Worm (Caenorhabditis elegans) whole organism, early embryonic: ENCODE results near the gene fbxa-179.

Source experiments
- aly-1 ChIP-seq: sonication (generic microtip); optimal IDR thresholded peaks from 2 replicates; lab custom pipeline; 2016; ENCODE audit warnings: missing genetic modification characterization, missing compliant biosample characterization
- ama-1 ChIP-seq: fragments of 150-350 bp; optimal IDR thresholded peaks from 2 replicates; lab custom pipeline; 2014
- hmg-4 ChIP-seq: fragments of 200-800 bp; sonication (Bioruptor generic); optimal IDR thresholded peaks from 2 replicates; lab custom pipeline; 2018; ENCODE audit warnings: mild to moderate bottlenecking, missing genetic modification characterization, missing compliant biosample characterization
- scrt-1 ChIP-seq: fragments of 200-800 bp; sonication (Bioruptor generic); IDR thresholded peaks from 2 replicates; pipeline ENCODE4 v1.3.6; 2022; ENCODE audit warnings: missing genetic modification characterization, missing compliant biosample characterization
- tbx-11 ChIP-seq: fragments of 200-800 bp; sonication (Bioruptor generic); IDR thresholded peaks from 2 replicates; pipeline ENCODE4 v1.3.6; 2022; ENCODE audit warnings: missing genetic modification characterization, missing compliant biosample characterization
- tbx-37 ChIP-seq: fragments of 200-800 bp; sonication (Bioruptor generic); conservative IDR thresholded peaks from 2 replicates; pipeline ENCODE4 v1.3.6; 2022; ENCODE audit warnings: missing genetic modification reagents, missing genetic modification characterization, missing compliant biosample characterization
- tra-4 ChIP-seq: sonication (generic microtip); optimal IDR thresholded peaks from 2 replicates; lab custom pipeline; 2017; ENCODE audit warnings: missing genetic modification characterization, missing compliant biosample characterization

DNA sequence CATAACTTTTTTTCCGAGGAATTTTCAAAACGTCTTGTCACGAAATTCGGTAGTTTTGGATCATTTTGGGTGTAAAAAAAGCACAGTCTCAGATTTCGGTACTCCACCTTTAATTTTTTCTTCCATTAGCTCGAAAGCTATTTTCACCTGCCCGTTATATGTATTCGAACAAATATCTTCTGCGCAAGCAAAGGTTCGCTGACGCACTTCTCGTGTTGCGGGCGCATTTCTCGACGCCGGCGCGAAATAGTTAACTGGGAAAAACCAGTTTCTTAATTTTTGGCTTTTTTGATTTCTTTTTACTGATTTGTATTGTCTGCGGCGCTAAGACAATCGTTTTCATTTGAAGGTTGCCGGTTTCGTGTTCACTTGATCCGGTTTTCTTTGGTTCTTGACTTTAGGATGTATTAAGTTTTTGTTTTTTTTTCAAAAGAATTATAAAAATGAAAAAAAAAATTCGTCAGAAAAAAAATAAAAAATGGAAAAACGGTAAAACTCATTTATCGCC lies 23.0 kb upstream of the fbxa-179 start:
- TF ChIP-seq tra-4 (tag; lab: Kevin White, UChicago) (no peak), hmg-4 (no peak), tbx-11 (GFP tag; lab: Robert Waterston, UW) (no peak), ama-1 (lab: Kevin White, UChicago) (no peak), aly-1 (tag; lab: Kevin White, UChicago) (no peak), tbx-37 (no peak), scrt-1 (GFP tag; lab: Robert Waterston, UW) (no peak)
